Worm (Caenorhabditis elegans): ENCODE measurements around the gene dnj-26.
A peak's percentile ranks its signal among the peaks of the same experiment; 100 is the strongest.

DNA sequence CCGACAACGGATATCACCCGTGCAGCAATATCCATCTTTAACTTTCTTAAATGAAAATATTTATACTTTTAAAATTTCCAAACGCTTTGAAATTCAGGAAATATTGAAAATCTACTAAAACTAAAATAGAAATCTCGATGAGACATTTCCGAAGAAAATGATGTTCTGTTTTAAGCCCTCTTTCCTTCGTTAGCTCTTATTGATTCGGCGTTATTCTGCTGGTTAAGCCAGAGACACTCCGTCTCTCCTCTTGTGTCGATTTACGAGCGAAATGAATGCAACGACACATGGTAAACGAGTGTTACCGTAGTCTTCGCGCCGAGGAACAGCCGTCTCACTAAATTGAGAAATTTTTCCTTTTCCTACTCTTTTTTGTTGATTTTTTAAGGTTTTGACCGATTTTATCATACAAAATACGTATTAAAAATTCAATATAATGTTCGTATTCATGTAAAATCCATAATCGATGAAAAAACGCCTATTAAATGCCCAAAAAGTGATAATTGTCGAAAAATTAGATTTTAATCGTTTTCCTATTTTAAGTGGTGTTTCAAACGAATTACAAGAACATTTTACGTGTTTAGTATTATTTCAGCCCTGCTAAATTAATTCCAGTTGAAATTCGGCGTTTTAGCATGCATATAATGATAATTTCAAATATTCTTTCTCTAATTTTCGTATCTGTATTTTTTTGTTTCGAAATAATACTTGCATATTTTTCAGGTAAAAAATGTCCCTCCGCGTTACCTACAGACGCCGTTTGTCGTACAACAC lies 16.0 kb upstream of the dnj-26 start, which contains the start of the genes ppm-1.H and rpl-34:
- no peak for TF ChIP-seq jun-1 (tag; optimal IDR thresholded peaks at IDR 0.05)
- TF ChIP-seq elt-2 (tag; optimal IDR thresholded peaks at IDR 0.05) = no peak
- no peak for TF ChIP-seq nhr-237 (tag; optimal IDR thresholded peaks at IDR 0.05)
- TF ChIP-seq isw-1 (GFP tag; IDR thresholded peaks at IDR 0.05) = peak; percentile 38
- peak; percentile 63 for TF ChIP-seq nhr-71 (tag; optimal IDR thresholded peaks at IDR 0.05)
- no peak for TF ChIP-seq ama-1 (optimal IDR thresholded peaks at IDR 0.05)
- TF ChIP-seq lin-15B (tag; optimal IDR thresholded peaks at IDR 0.05) = peak; percentile 62
- TF ChIP-seq fos-1 (tag; optimal IDR thresholded peaks at IDR 0.05) = peak; percentile 9
- no peak for TF ChIP-seq nhr-85 (tag)
- no peak for TF ChIP-seq zip-4 (GFP tag; optimal IDR thresholded peaks at IDR 0.05)
- TF ChIP-seq nhr-12 (tag; optimal IDR thresholded peaks at IDR 0.05) = no peak
